Fruit fly (Drosophila melanogaster) whole organism, embryonic: Measurements from ENCODE around the gene CG3529.

Experiments
- Atf6 ChIP-seq: fragments of 200-800 bp; sonication (Bioruptor generic); IDR thresholded peaks from 2 replicates; pipeline ENCODE4 v1.3.6; 2022; ENCODE audit warnings: missing biosample characterization, missing genetic modification characterization
- B-H1 ChIP-seq: fragments of 200-800 bp; sonication (Bioruptor generic); IDR thresholded peaks from 3 replicates; pipeline ENCODE4 v1.3.6; 2022; ENCODE audit warnings: missing biosample characterization, missing genetic modification characterization
- BEAF-32 ChIP-seq: fragments of 200-800 bp; sonication (Bioruptor generic); optimal IDR thresholded peaks from 3 replicates; lab custom pipeline; 2017; ENCODE audit warnings: missing biosample characterization, missing genetic modification characterization, mild to moderate bottlenecking, moderate library complexity, missing genetic modification reagents
- Bgb ChIP-seq: fragments of 200-800 bp; sonication (Bioruptor generic); IDR thresholded peaks from 2 replicates; pipeline ENCODE4 v1.3.6; 2022; ENCODE audit warnings: missing biosample characterization, missing genetic modification characterization; ENCODE audit not compliant: partially characterized antibody
- CG10147 ChIP-seq: fragments of 200-800 bp; sonication (Bioruptor generic); optimal IDR thresholded peaks from 2 replicates; lab custom pipeline; 2019; ENCODE audit warnings: missing biosample characterization, mild to moderate bottlenecking, missing genetic modification characterization, moderate library complexity
- CG10543 ChIP-seq: fragments of 200-800 bp; sonication (Bioruptor generic); optimal IDR thresholded peaks from 3 replicates; lab custom pipeline; 2017; ENCODE audit warnings: missing biosample characterization, mild to moderate bottlenecking, missing genetic modification characterization, moderate library complexity
- CG10654 ChIP-seq: fragments of 200-800 bp; sonication (Bioruptor generic); optimal IDR thresholded peaks from 2 replicates; lab custom pipeline; 2016; ENCODE audit warnings: missing biosample characterization, missing genetic modification characterization
- CG12236 ChIP-seq: fragments of 200-800 bp; sonication (Bioruptor generic); optimal IDR thresholded peaks from 2 replicates; lab custom pipeline; 2016; ENCODE audit warnings: missing biosample characterization, missing genetic modification characterization
- CG12769 ChIP-seq: fragments of 200-800 bp; sonication (Bioruptor generic); optimal IDR thresholded peaks from 2 replicates; lab custom pipeline; 2019; ENCODE audit warnings: missing biosample characterization, mild to moderate bottlenecking, missing genetic modification characterization, moderate library complexity
- CG13287 ChIP-seq: fragments of 200-800 bp; sonication (Bioruptor generic); IDR thresholded peaks from 2 replicates; pipeline ENCODE4 v1.3.6; 2022; ENCODE audit warnings: missing biosample characterization, missing genetic modification characterization; ENCODE audit not compliant: partially characterized antibody
- CG13296 ChIP-seq: fragments of 200-800 bp; sonication (Bioruptor generic); optimal IDR thresholded peaks from 3 replicates; lab custom pipeline; 2018; ENCODE audit warnings: missing biosample characterization, mild to moderate bottlenecking, missing genetic modification characterization
- CG13424 ChIP-seq: fragments of 200-800 bp; sonication (Bioruptor generic); optimal IDR thresholded peaks from 2 replicates; lab custom pipeline; 2019; ENCODE audit warnings: missing biosample characterization, mild to moderate bottlenecking, missing genetic modification characterization, moderate library complexity
- CG15479 ChIP-seq: fragments of 200-800 bp; sonication (Bioruptor generic); optimal IDR thresholded peaks from 3 replicates; lab custom pipeline; 2019; ENCODE audit warnings: missing biosample characterization, mild to moderate bottlenecking, missing genetic modification characterization, moderate library complexity
- CG1603 ChIP-seq: fragments of 200-800 bp; sonication (Bioruptor generic); optimal IDR thresholded peaks from 2 replicates; lab custom pipeline; 2019; ENCODE audit warnings: missing biosample characterization, mild to moderate bottlenecking, missing genetic modification characterization, moderate library complexity
- CG17359 ChIP-seq: fragments of 200-800 bp; sonication (Bioruptor generic); optimal IDR thresholded peaks from 3 replicates; lab custom pipeline; 2018; ENCODE audit warnings: missing biosample characterization, mild to moderate bottlenecking, missing genetic modification characterization, moderate library complexity
- CG18476 ChIP-seq: fragments of 200-800 bp; sonication (Bioruptor generic); optimal IDR thresholded peaks from 2 replicates; lab custom pipeline; 2016; ENCODE audit warnings: missing biosample characterization, mild to moderate bottlenecking, missing genetic modification characterization
- CG31224 ChIP-seq: fragments of 200-800 bp; sonication (Bioruptor generic); IDR thresholded peaks from 2 replicates; pipeline ENCODE4 v1.3.6; 2022; ENCODE audit warnings: missing biosample characterization, missing genetic modification characterization
- CG3847 ChIP-seq: fragments of 200-800 bp; sonication (Bioruptor generic); IDR thresholded peaks from 2 replicates; pipeline ENCODE4 v1.3.6; 2022; ENCODE audit warnings: missing biosample characterization, missing genetic modification characterization
- CG5953 ChIP-seq: fragments of 200-800 bp; sonication (Bioruptor generic); IDR thresholded peaks from 2 replicates; pipeline ENCODE4 v1.3.6; 2022; ENCODE audit warnings: missing biosample characterization, missing genetic modification characterization
- CG8924 ChIP-seq: fragments of 200-800 bp; optimal IDR thresholded peaks from 3 replicates; lab custom pipeline; 2019; ENCODE audit warnings: missing biosample characterization, mild to moderate bottlenecking, missing genetic modification characterization, moderate library complexity
- Dbx ChIP-seq: fragments of 200-800 bp; sonication (Bioruptor generic); IDR thresholded peaks from 3 replicates; pipeline ENCODE4 v1.3.6; 2022; ENCODE audit warnings: missing biosample characterization, missing genetic modification characterization
- Dll ChIP-seq: fragments of 200-800 bp; sonication (Bioruptor generic); IDR thresholded peaks from 4 replicates; pipeline ENCODE4 v1.3.6; 2022; ENCODE audit warnings: missing biosample characterization, missing genetic modification characterization; ENCODE audit not compliant: partially characterized antibody
- Doc2 ChIP-seq: fragments of 200-800 bp; sonication (Bioruptor generic); IDR thresholded peaks from 2 replicates; pipeline ENCODE4 v1.3.6; 2022; ENCODE audit warnings: missing biosample characterization, missing genetic modification characterization
- HLH3B ChIP-seq: fragments of 200-800 bp; sonication (Bioruptor generic); IDR thresholded peaks from 2 replicates; pipeline ENCODE4 v1.3.6; 2022; ENCODE audit warnings: missing biosample characterization, missing genetic modification characterization
- Hr39 ChIP-seq: fragments of >200 bp; optimal IDR thresholded peaks from 2 replicates; lab custom pipeline; 2017
- Hr51 ChIP-seq, 2 experiments: fragments of 200-800 bp; sonication (Bioruptor generic); optimal IDR thresholded peaks; 2 replicates in 1 of 2; 3 replicates in 1 of 2; lab custom pipeline; 2016 to 2018; ENCODE audit warnings: missing biosample characterization in 2 of 2, missing genetic modification characterization in 2 of 2, mild to moderate bottlenecking in 1 of 2, moderate library complexity in 1 of 2
- MESR4 ChIP-seq: fragments of 200-800 bp; sonication (Bioruptor generic); optimal IDR thresholded peaks from 2 replicates; lab custom pipeline; 2018; ENCODE audit warnings: missing biosample characterization, mild to moderate bottlenecking, missing genetic modification characterization, moderate library complexity
- Med ChIP-seq: fragments of 200-800 bp; sonication (Bioruptor generic); peaks from one replicate; lab custom pipeline; 2016; ENCODE audit warnings: missing biosample characterization, missing genetic modification characterization, mild to moderate bottlenecking, inconsistent platforms, moderate library complexity
- Mes4 ChIP-seq: fragments of 200-800 bp; sonication (Bioruptor generic); optimal IDR thresholded peaks from 2 replicates; lab custom pipeline; 2016; ENCODE audit warnings: missing biosample characterization, missing genetic modification characterization
- NC2α ChIP-seq: fragments of 200-800 bp; sonication (Bioruptor generic); optimal IDR thresholded peaks from 2 replicates; lab custom pipeline; 2016; ENCODE audit warnings: missing biosample characterization, missing genetic modification characterization
- Pdp1 ChIP-seq, 2 experiments: fragments of 200-800 bp; sonication (Bioruptor generic); optimal IDR thresholded peaks; 3 replicates each; lab custom pipeline; 2016; ENCODE audit warnings: missing biosample characterization in 2 of 2, missing genetic modification characterization in 2 of 2, mild to moderate bottlenecking in 1 of 2, moderate library complexity in 1 of 2
- Scr ChIP-seq: fragments of 200-800 bp; sonication (Bioruptor generic); IDR thresholded peaks from 2 replicates; pipeline ENCODE4 v1.3.6; 2022; ENCODE audit warnings: missing biosample characterization, missing genetic modification characterization; ENCODE audit not compliant: partially characterized antibody
- aop ChIP-seq: fragments of 200-800 bp; sonication (Bioruptor generic); IDR thresholded peaks from 2 replicates; pipeline ENCODE4 v1.3.6; 2022; ENCODE audit warnings: missing biosample characterization, missing genetic modification characterization
- crp ChIP-seq, 2 experiments: fragments of 200-800 bp; sonication (Bioruptor generic); optimal IDR thresholded peaks; 2 replicates in 1 of 2; 3 replicates in 1 of 2; lab custom pipeline; 2017; ENCODE audit warnings: missing biosample characterization in 2 of 2, missing genetic modification characterization in 2 of 2, mild to moderate bottlenecking in 1 of 2, moderate library complexity in 1 of 2
- dm ChIP-seq: fragments of 200-800 bp; sonication (Bioruptor generic); optimal IDR thresholded peaks from 3 replicates; lab custom pipeline; 2016; ENCODE audit warnings: missing biosample characterization, missing genetic modification characterization
- exex ChIP-seq: fragments of 200-800 bp; sonication (Bioruptor generic); optimal IDR thresholded peaks from 4 replicates; lab custom pipeline; 2018; ENCODE audit warnings: missing biosample characterization, mild to moderate bottlenecking, missing genetic modification characterization, moderate library complexity
- grau ChIP-seq: fragments of 200-800 bp; optimal IDR thresholded peaks from 3 replicates; lab custom pipeline; 2019; ENCODE audit warnings: missing biosample characterization, mild to moderate bottlenecking, missing genetic modification characterization, moderate library complexity
- mirr ChIP-seq: fragments of 200-800 bp; sonication (Bioruptor generic); optimal IDR thresholded peaks from 3 replicates; lab custom pipeline; 2018; ENCODE audit warnings: missing biosample characterization, mild to moderate bottlenecking, missing genetic modification characterization
- pan ChIP-seq, 4 experiments: fragments of >200 bp in 3 of 4; fragments of 200-800 bp in 1 of 4; sonication (Bioruptor generic) in 1 of 4; optimal IDR thresholded peaks in 3 of 4; IDR thresholded peaks in 1 of 4; 2 replicates each; pipeline versions ENCODE4 v1.3.6 to Lab custom; 2017 to 2022; ENCODE audit warnings: missing biosample characterization in 2 of 4, missing genetic modification characterization in 2 of 4, mixed read lengths in 1 of 4
- prd ChIP-seq, 3 experiments: fragments of >200 bp in 2 of 3; fragments of 200-800 bp in 1 of 3; sonication (Bioruptor generic) in 1 of 3; optimal IDR thresholded peaks in 2 of 3; IDR thresholded peaks in 1 of 3; 2 replicates in 2 of 3; 3 replicates in 1 of 3; pipeline versions ENCODE4 v1.3.6 to Lab custom; 2017 to 2022; ENCODE audit warnings: missing biosample characterization in 1 of 3, missing genetic modification characterization in 1 of 3
- scrt ChIP-seq: fragments of 200-800 bp; sonication (Bioruptor generic); optimal IDR thresholded peaks from 2 replicates; lab custom pipeline; 2018; ENCODE audit warnings: missing biosample characterization, mild to moderate bottlenecking, missing genetic modification characterization, moderate library complexity
- seq ChIP-seq: fragments of 200-800 bp; sonication (Bioruptor generic); IDR thresholded peaks from 2 replicates; pipeline ENCODE4 v1.3.6; 2022; ENCODE audit warnings: missing biosample characterization, missing genetic modification characterization
- sim ChIP-seq: fragments of 200-800 bp; sonication (Bioruptor generic); IDR thresholded peaks from 2 replicates; pipeline ENCODE4 v1.3.6; 2022; ENCODE audit warnings: missing biosample characterization, missing genetic modification characterization
- stwl ChIP-seq: fragments of 200-800 bp; sonication (Bioruptor generic); optimal IDR thresholded peaks from 3 replicates; lab custom pipeline; 2018; ENCODE audit warnings: missing biosample characterization, mild to moderate bottlenecking, missing genetic modification characterization, moderate library complexity
- wek ChIP-seq: fragments of 200-800 bp; sonication (Bioruptor generic); optimal IDR thresholded peaks from 3 replicates; lab custom pipeline; 2018; ENCODE audit warnings: missing biosample characterization, mild to moderate bottlenecking, missing genetic modification characterization, moderate library complexity
- z ChIP-seq: fragments of 200-800 bp; sonication (Bioruptor generic); IDR thresholded peaks from 3 replicates; pipeline ENCODE4 v1.3.6; 2022; ENCODE audit warnings: missing biosample characterization, missing genetic modification characterization

Gene CG3529

DNA sequence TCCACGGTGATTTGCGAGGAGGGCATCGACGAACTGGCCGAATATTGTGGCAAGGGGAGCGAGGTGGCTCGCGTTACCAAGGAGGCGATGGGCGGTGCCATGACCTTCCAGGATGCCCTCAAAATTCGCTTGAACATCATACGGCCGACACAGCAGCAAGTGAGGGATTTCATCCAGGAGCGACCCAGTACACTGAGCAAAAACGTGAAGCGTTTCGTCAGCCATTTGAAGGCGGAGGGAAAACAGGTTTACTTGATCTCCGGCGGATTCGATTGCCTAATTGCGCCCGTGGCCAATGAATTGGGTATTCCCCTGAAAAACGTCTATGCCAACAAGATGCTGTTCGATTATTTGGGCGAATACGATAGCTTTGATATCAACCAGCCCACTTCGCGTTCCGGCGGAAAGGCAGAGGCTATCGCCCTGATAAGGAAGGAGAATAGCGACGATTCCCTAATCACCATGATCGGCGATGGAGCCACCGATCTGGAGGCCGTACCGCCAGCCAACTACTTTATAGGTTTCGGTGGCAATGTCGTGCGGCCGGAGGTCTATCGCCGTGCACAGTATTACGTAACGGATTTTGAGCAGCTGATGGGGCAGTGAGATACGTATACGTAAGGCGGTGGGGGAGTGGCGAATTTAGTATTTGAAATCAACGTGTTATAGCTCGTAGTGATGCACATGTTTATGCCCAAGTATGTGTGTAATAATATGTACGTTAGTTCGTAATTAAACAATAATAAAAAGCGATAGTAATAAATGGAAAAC, 22.7 kb upstream of the CG3529 start (continued):
- TF ChIP-seq mirr (GFP tag; lab: Kevin White, UChicago) (peak; percentile 37), Bgb (GFP tag; lab: Robert Waterston, UW) (0 out of 2 replicates have a peak, but pooled peaks have one; percentile 20), Hr51 (GFP tag; optimal IDR thresholded peaks at IDR 0.05; lab: Kevin White, UChicago) (peak in 1 of 2 experiments; percentile 0), exex (peak; percentile 61), CG17359 (tag; lab: Kevin White, UChicago) (no peak), CG31224 (GFP tag; lab: Robert Waterston, UW) (no peak), Med (peak; percentile 69), CG5953 (GFP tag; lab: Robert Waterston, UW) (no peak), CG12769 (tag; lab: Kevin White, UChicago) (peak; percentile 7), crp (GFP tag; optimal IDR thresholded peaks at IDR 0.05; lab: Kevin White, UChicago) (peak in 1 of 2 experiments; percentile 53), CG8924 (tag; lab: Kevin White, UChicago) (no peak), pan (optimal IDR thresholded peaks at IDR 0.05; lab: Kevin White, UChicago) (no peak), pan (GFP tag; optimal IDR thresholded peaks at IDR 0.05 in 1 of 2, IDR thresholded peaks at IDR 0.05 in 1 of 2) (no peak), CG10543 (GFP tag; lab: Kevin White, UChicago) (peak; percentile 35), CG10654 (GFP tag; lab: Kevin White, UChicago) (no peak), prd (optimal IDR thresholded peaks at IDR 0.05; lab: Kevin White, UChicago) (no peak), prd (GFP tag; IDR thresholded peaks at IDR 0.05; lab: Robert Waterston, UW) (0 out of 3 replicates have a peak, but pooled peaks have one; percentile 19), Pdp1 (GFP tag; optimal IDR thresholded peaks at IDR 0.05; lab: Kevin White, UChicago) (peak in 1 of 2 experiments; percentile 99), MESR4 (peak; percentile 38), BEAF-32 (GFP tag; lab: Kevin White, UChicago) (peak; percentile 8), z (GFP tag; lab: Robert Waterston, UW) (0 out of 3 replicates have a peak, but pooled peaks have one; percentile 39), Dbx (GFP tag; lab: Robert Waterston, UW) (peak; percentile 9; the same call in 1 of the 3 replicates)

DNA sequence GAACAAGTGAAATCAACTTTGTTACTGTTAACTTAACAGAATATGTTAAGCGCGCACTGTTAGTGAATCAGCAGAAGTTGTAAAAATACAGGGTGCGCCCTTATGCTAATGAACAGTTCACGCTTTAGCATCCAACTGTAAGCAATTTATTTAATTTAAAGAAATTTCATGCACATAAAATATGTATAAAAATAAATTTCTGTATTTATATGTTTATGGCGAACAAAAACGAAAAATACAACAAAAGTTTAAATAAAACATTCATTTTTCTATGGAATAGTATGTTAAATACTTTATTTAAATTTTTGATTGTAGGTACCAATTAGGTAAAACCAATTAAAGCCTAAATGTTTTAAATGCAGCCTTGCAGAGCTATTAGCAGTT, 22.1 kb upstream of the CG3529 start:
- TF ChIP-seq CG13296 (GFP tag; lab: Kevin White, UChicago) (peak; percentile 42), CG18476 (GFP tag; lab: Kevin White, UChicago) (peak; percentile 41), dm (GFP tag; lab: Kevin White, UChicago) (no peak), CG1603 (no peak), CG13287 (GFP tag; lab: Robert Waterston, UW) (no peak), HLH3B (GFP tag; lab: Robert Waterston, UW) (no peak), Atf6 (GFP tag; lab: Robert Waterston, UW) (peak; percentile 42; the same call in 1 of the 2 replicates), Hr39 (no peak), CG15479 (GFP tag; lab: Kevin White, UChicago) (no peak), scrt (GFP tag; lab: Kevin White, UChicago) (peak; percentile 23), CG10147 (GFP tag; lab: Kevin White, UChicago) (peak; percentile 22), stwl (tag; lab: Kevin White, UChicago) (peak; percentile 39), aop (GFP tag; lab: Robert Waterston, UW) (no peak), wek (GFP tag; lab: Kevin White, UChicago) (no peak), sim (GFP tag; lab: Robert Waterston, UW) (no peak), Doc2 (no peak), CG3847 (GFP tag; lab: Robert Waterston, UW) (0 out of 2 replicates have a peak, but pooled peaks have one; percentile 21), CG13424 (tag; lab: Kevin White, UChicago) (peak; percentile 65), grau (tag; lab: Kevin White, UChicago) (peak; percentile 63), NC2α (GFP tag; lab: Kevin White, UChicago) (no peak), Scr (no peak), seq (GFP tag; lab: Robert Waterston, UW) (peak; percentile 65), Mes4 (GFP tag; lab: Kevin White, UChicago) (no peak), Dll (GFP tag; lab: Robert Waterston, UW) (no peak), B-H1 (no peak; the same call in 2 of the 3 replicates), CG12236 (GFP tag; lab: Kevin White, UChicago) (no peak)
